Worm (Caenorhabditis elegans) whole organism, early embryonic: ENCODE results near the gene T26A5.6.

Source experiments
- B0310.2 ChIP-seq: sonication (generic microtip); optimal IDR thresholded peaks from 2 replicates; lab custom pipeline; 2016; ENCODE audit warnings: mild to moderate bottlenecking, missing genetic modification characterization, missing compliant biosample characterization
- ama-1 ChIP-seq: fragments of 150-350 bp; optimal IDR thresholded peaks from 2 replicates; lab custom pipeline; 2014

DNA sequence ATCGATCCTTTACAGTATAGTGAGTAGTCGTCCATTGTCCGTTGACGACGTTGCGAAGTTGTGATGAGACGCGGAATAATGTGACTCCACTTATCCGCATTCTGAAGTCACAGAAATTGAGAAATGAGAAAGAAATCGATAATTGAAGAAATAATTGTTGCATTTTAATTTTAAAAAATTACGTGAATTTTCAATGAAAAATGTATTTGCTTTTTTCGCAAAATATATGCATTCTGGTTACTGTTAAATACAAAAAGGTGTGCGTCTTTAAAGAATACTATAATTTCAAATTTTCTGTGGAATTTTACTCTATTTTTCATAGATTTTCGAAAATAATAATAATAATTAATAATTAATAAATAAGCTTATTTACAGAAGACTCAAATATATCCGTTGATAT, 3.7 kb downstream of the T26A5.6 start, which contains the start of gene let-721:
- TF ChIP-seq ama-1 (no peak), B0310.2 (tag; lab: Kevin White, UChicago) (no peak)
